Fruit fly (Drosophila melanogaster): Measurements from ENCODE around the gene Dci.

DNA sequence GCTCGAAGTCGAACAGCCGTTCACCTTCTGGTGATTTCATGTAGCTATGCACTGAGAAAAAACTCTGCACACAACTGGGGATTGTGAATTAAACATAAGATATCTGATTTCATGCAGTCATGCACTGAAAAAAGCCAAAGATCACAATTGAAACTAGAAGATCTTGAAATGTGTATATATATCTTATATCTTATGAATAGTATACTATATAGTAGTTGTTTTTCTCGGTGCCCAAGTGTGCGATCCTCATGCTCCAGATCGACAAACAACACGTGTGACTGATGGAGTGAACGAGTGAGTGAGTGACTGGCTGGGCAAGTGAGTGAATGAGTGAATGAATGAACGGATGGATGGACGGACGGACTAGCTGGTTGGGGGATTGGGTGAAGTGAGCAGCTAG is 29.2 kb upstream of the Dci start:
- TF ChIP-seq CG8478 (optimal IDR thresholded peaks at IDR 0.05) (no peak), CTCF (optimal IDR thresholded peaks at IDR 0.05) (no peak)
